Worm (Caenorhabditis elegans) whole organism, late embryonic: ENCODE measurements around the gene col-2.

Source experiments
- C08G9.2 ChIP-seq: sonication (generic microtip); optimal IDR thresholded peaks from 2 replicates; lab custom pipeline; 2016; ENCODE audit warnings: mild to moderate bottlenecking, missing genetic modification characterization, moderate library complexity, missing compliant biosample characterization
- F13H6.1 ChIP-seq: sonication (generic microtip); optimal IDR thresholded peaks from 2 replicates; lab custom pipeline; 2016; ENCODE audit warnings: missing genetic modification characterization, missing compliant biosample characterization
- K02D7.2 ChIP-seq: sonication (generic microtip); optimal IDR thresholded peaks from 2 replicates; lab custom pipeline; 2017; ENCODE audit warnings: mild to moderate bottlenecking, missing genetic modification characterization, missing compliant biosample characterization
- K09A11.1 ChIP-seq: sonication (generic microtip); optimal IDR thresholded peaks from 2 replicates; lab custom pipeline; 2017; ENCODE audit warnings: antibody characterized with exemption, mild to moderate bottlenecking, missing genetic modification characterization, missing compliant biosample characterization; ENCODE audit not compliant: insufficient read depth
- Y22D7AL.16 ChIP-seq: sonication (generic microtip); optimal IDR thresholded peaks from 2 replicates; lab custom pipeline; 2016; ENCODE audit warnings: missing genetic modification characterization, missing compliant biosample characterization
- ahr-1 ChIP-seq: sonication (generic microtip); optimal IDR thresholded peaks from 2 replicates; lab custom pipeline; 2016; ENCODE audit warnings: missing genetic modification characterization, missing compliant biosample characterization
- ama-1 ChIP-seq: fragments of 150-350 bp; optimal IDR thresholded peaks from 2 replicates; lab custom pipeline; 2014
- ceh-14 ChIP-seq: sonication (generic microtip); optimal IDR thresholded peaks from 2 replicates; lab custom pipeline; 2016; ENCODE audit warnings: missing genotype, missing genetic modification characterization, missing compliant biosample characterization
- ceh-18 ChIP-seq: sonication (generic microtip); optimal IDR thresholded peaks from 2 replicates; lab custom pipeline; 2016; ENCODE audit warnings: missing genetic modification characterization, missing compliant biosample characterization
- ceh-19 ChIP-seq: fragments of 200-800 bp; sonication (Bioruptor generic); optimal IDR thresholded peaks from 2 replicates; lab custom pipeline; 2018; ENCODE audit warnings: mild to moderate bottlenecking, missing genetic modification characterization, missing compliant biosample characterization
- ceh-31 ChIP-seq: sonication (generic microtip); optimal IDR thresholded peaks from 2 replicates; lab custom pipeline; 2016; ENCODE audit warnings: missing genetic modification characterization, missing compliant biosample characterization
- ceh-48 ChIP-seq: sonication (generic microtip); optimal IDR thresholded peaks from 2 replicates; lab custom pipeline; 2016; ENCODE audit warnings: missing genetic modification characterization, inconsistent platforms, missing compliant biosample characterization
- che-1 ChIP-seq: sonication (generic microtip); optimal IDR thresholded peaks from 2 replicates; lab custom pipeline; 2016; ENCODE audit warnings: mild to moderate bottlenecking, missing genetic modification characterization, missing compliant biosample characterization
- dve-1 ChIP-seq: sonication (generic microtip); optimal IDR thresholded peaks from 2 replicates; lab custom pipeline; 2017; ENCODE audit warnings: antibody characterized with exemption, mild to moderate bottlenecking, missing genetic modification characterization, missing compliant biosample characterization
- elt-4 ChIP-seq: sonication (generic microtip); optimal IDR thresholded peaks from 2 replicates; lab custom pipeline; 2016; ENCODE audit warnings: missing genetic modification characterization, missing compliant biosample characterization
- eyg-1 ChIP-seq: sonication (generic microtip); optimal IDR thresholded peaks from 2 replicates; lab custom pipeline; 2016; ENCODE audit warnings: missing genotype, missing genetic modification characterization, missing compliant biosample characterization
- fkh-10 ChIP-seq: fragments of 150-350 bp; optimal IDR thresholded peaks from 2 replicates; lab custom pipeline; 2014; ENCODE audit warnings: missing biosample characterization, missing genetic modification reagents, missing genetic modification characterization
- fkh-6 ChIP-seq: sonication (generic microtip); optimal IDR thresholded peaks from 2 replicates; lab custom pipeline; 2016; ENCODE audit warnings: missing genetic modification characterization, missing compliant biosample characterization
- gmeb-2 ChIP-seq: sonication (generic microtip); optimal IDR thresholded peaks from 2 replicates; lab custom pipeline; 2016; ENCODE audit warnings: missing genetic modification characterization, inconsistent platforms, missing compliant biosample characterization
- hlh-13 ChIP-seq: fragments of 200-800 bp; sonication (Bioruptor generic); optimal IDR thresholded peaks from 2 replicates; lab custom pipeline; 2018; ENCODE audit warnings: mild to moderate bottlenecking, missing genetic modification characterization, missing compliant biosample characterization
- hlh-15 ChIP-seq: sonication (generic microtip); optimal IDR thresholded peaks from 2 replicates; lab custom pipeline; 2016; ENCODE audit warnings: missing genetic modification characterization, missing compliant biosample characterization
- hlh-6 ChIP-seq: sonication (generic microtip); optimal IDR thresholded peaks from 2 replicates; lab custom pipeline; 2016; ENCODE audit warnings: missing genotype, missing genetic modification characterization, missing compliant biosample characterization
- hlh-8 ChIP-seq: sonication (generic microtip); optimal IDR thresholded peaks from 2 replicates; lab custom pipeline; 2016; ENCODE audit warnings: missing genotype, missing genetic modification characterization, missing compliant biosample characterization
- lim-6 ChIP-seq: sonication (generic microtip); optimal IDR thresholded peaks from 2 replicates; lab custom pipeline; 2016; ENCODE audit warnings: missing genetic modification characterization, missing compliant biosample characterization
- nhr-11 ChIP-seq: fragments of 150-350 bp; optimal IDR thresholded peaks from 2 replicates; lab custom pipeline; 2014; ENCODE audit warnings: missing biosample characterization, missing genetic modification characterization
- nhr-232 ChIP-seq: sonication (generic microtip); optimal IDR thresholded peaks from 2 replicates; lab custom pipeline; 2016; ENCODE audit warnings: missing genetic modification characterization, missing compliant biosample characterization
- odd-2 ChIP-seq: sonication (generic microtip); optimal IDR thresholded peaks from 2 replicates; lab custom pipeline; 2017; ENCODE audit warnings: antibody characterized with exemption, mild to moderate bottlenecking, missing genetic modification characterization, missing compliant biosample characterization
- pag-3 ChIP-seq: sonication (generic microtip); optimal IDR thresholded peaks from 2 replicates; lab custom pipeline; 2016; ENCODE audit warnings: missing compliant biosample characterization, missing genetic modification characterization, borderline replicate concordance
- pha-2 ChIP-seq: sonication (generic microtip); optimal IDR thresholded peaks from 2 replicates; lab custom pipeline; 2017; ENCODE audit warnings: mild to moderate bottlenecking, missing genetic modification characterization, missing compliant biosample characterization
- pha-4 ChIP-seq: fragments of 150-350 bp; optimal IDR thresholded peaks from 2 replicates; lab custom pipeline; 2018; ENCODE audit warnings: missing biosample characterization, missing genetic modification reagents, missing genetic modification characterization
- pqm-1 ChIP-seq: sonication (generic microtip); optimal IDR thresholded peaks from 2 replicates; lab custom pipeline; 2016; ENCODE audit warnings: missing genetic modification characterization, missing compliant biosample characterization
- pros-1 ChIP-seq: fragments of 150-350 bp; optimal IDR thresholded peaks from 2 replicates; lab custom pipeline; 2014; ENCODE audit warnings: missing biosample characterization, missing genetic modification reagents, missing genetic modification characterization
- ref-2 ChIP-seq: sonication (generic microtip); optimal IDR thresholded peaks from 2 replicates; lab custom pipeline; 2016; ENCODE audit warnings: missing genetic modification characterization, missing compliant biosample characterization
- rnt-1 ChIP-seq: sonication (generic microtip); optimal IDR thresholded peaks from 2 replicates; lab custom pipeline; 2016; ENCODE audit warnings: missing genetic modification characterization, missing compliant biosample characterization
- sdc-2 ChIP-seq: sonication (generic microtip); optimal IDR thresholded peaks from 2 replicates; lab custom pipeline; 2016; ENCODE audit warnings: missing genotype, missing genetic modification characterization, missing compliant biosample characterization
- syd-9 ChIP-seq: sonication (generic microtip); optimal IDR thresholded peaks from 2 replicates; lab custom pipeline; 2016; ENCODE audit warnings: mild to moderate bottlenecking, missing genetic modification characterization, moderate library complexity, missing compliant biosample characterization
- tbx-2 ChIP-seq: sonication (generic microtip); optimal IDR thresholded peaks from 2 replicates; lab custom pipeline; 2016; ENCODE audit warnings: missing genetic modification characterization, missing compliant biosample characterization
- unc-86 ChIP-seq: sonication (generic microtip); optimal IDR thresholded peaks from 2 replicates; lab custom pipeline; 2016; ENCODE audit warnings: missing genetic modification characterization, missing compliant biosample characterization
- zip-5 ChIP-seq: sonication (generic microtip); optimal IDR thresholded peaks from 2 replicates; lab custom pipeline; 2016; ENCODE audit warnings: missing genetic modification characterization, missing compliant biosample characterization
- ztf-16 ChIP-seq: sonication (generic microtip); optimal IDR thresholded peaks from 2 replicates; lab custom pipeline; 2017; ENCODE audit warnings: missing genetic modification characterization, missing compliant biosample characterization

The col-2 gene

ce11 chrIV:10128446-10128845 lies 43.2 kb upstream of the col-2 start:
- no peak for TF ChIP-seq sdc-2
- no peak for TF ChIP-seq che-1 (tag; lab: Kevin White, UChicago)

- no peak for TF ChIP-seq nhr-11 (tag; lab: Kevin White, UChicago)
- no peak for TF ChIP-seq syd-9 (tag; lab: Kevin White, UChicago)
- no peak for TF ChIP-seq hlh-6 (tag; lab: Kevin White, UChicago)
- no peak for TF ChIP-seq ama-1 (lab: Kevin White, UChicago)
- no peak for TF ChIP-seq che-1 (tag; lab: Kevin White, UChicago)
- no peak for TF ChIP-seq hlh-15 (tag; lab: Kevin White, UChicago)
- TF ChIP-seq hlh-8 (tag; lab: Kevin White, UChicago), result no peak
- TF ChIP-seq ahr-1 (tag; lab: Kevin White, UChicago), result no peak
- TF ChIP-seq F13H6.1 (tag; lab: Kevin White, UChicago), result no peak
- TF ChIP-seq ref-2, result no peak
- no peak for TF ChIP-seq hlh-13
- no peak for TF ChIP-seq ceh-19 (GFP tag; lab: Kevin White, UChicago)
These were observed 41.3 kb upstream of the col-2 start, which contains the start of gene ctf-18 for ce11 chrIV:10126544-10126943. Gene ctf-18 (minus strand): TSS chrIV:10126644.

DNA sequence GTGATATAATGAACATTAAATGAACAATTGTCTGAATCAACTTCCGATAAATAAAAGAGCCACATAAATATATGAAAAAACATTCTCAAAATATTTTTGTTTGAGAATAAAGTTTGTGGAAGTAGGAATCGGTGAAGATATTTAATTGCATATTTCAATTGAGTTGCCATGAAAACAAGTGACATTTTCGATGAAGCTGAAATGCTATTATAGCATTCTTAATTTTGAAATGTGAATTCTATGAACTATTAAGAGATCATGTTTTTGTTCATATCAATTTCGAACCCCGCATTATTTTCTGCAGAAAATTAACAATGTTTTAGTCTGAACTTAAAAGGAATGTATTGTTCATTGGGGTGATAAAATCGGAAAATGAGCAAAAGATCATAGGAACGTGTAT lies 37.0 kb upstream of the col-2 start, which contains the start of gene irld-21:
Gene irld-21, minus strand, starts transcription at position 101 of the 400 bp plus-strand sequence.
- TF ChIP-seq Y22D7AL.16 (no peak), pha-2 (tag; lab: Kevin White, UChicago) (no peak), ceh-19 (GFP tag; lab: Kevin White, UChicago) (no peak), hlh-8 (tag; lab: Kevin White, UChicago) (no peak), fkh-10 (no peak), pha-4 (tag; lab: Kevin White, UChicago) (no peak), eyg-1 (tag; lab: Kevin White, UChicago) (no peak), nhr-232 (tag; lab: Kevin White, UChicago) (no peak), tbx-2 (tag; lab: Kevin White, UChicago) (no peak), pqm-1 (tag; lab: Kevin White, UChicago) (no peak), syd-9 (tag; lab: Kevin White, UChicago) (no peak), ceh-14 (no peak), C08G9.2 (tag; lab: Kevin White, UChicago) (no peak), zip-5 (tag; lab: Kevin White, UChicago) (no peak), K09A11.1 (tag; lab: Kevin White, UChicago) (no peak), hlh-15 (tag; lab: Kevin White, UChicago) (no peak), ceh-48 (tag; lab: Kevin White, UChicago) (no peak), elt-4 (tag; lab: Kevin White, UChicago) (no peak), ceh-31 (tag; lab: Kevin White, UChicago) (no peak)
- TF ChIP-seq, all 69 proteins: peak for 0

ce11 chrIV:10116765-10117164 lies 31.5 kb upstream of the col-2 start:
- no peak for TF ChIP-seq pag-3

- no peak for TF ChIP-seq fkh-10
- TF ChIP-seq, all 69 proteins: peak for 0
These were observed 29.9 kb upstream of the col-2 start, which contains the start of gene C04G2.10 for ce11 chrIV:10115142-10115541. Gene C04G2.10 (plus strand): TSS chrIV:10115442.

DNA sequence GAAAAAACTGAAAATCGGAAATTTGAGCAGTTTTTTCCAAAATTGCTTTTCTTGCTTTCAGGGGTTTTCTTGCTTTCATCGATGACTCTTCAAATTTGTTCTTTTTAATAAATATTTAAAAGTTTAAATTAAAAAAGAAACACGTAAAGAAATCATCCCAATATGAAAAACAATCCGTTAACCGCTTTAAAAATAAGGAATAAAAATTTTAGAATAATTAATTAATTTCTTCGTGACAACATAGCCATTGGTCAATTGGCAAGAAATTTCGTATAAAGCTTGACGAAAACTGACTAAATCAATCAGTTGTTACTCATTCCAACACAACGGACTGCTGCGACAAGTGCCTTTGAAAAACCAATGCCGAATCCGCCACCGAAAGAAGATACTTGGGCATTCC lies 27.3 kb upstream of the col-2 start, which contains the start of gene nsph-3.2:
Gene nsph-3.2, plus strand, starts transcription at position 301 of the 400 bp plus-strand sequence.
- TF ChIP-seq che-1 (tag; lab: Kevin White, UChicago), result no peak
- TF ChIP-seq elt-4 (tag; lab: Kevin White, UChicago), result no peak
- TF ChIP-seq dve-1 (tag; lab: Kevin White, UChicago), result no peak
- TF ChIP-seq gmeb-2 (tag; lab: Kevin White, UChicago), result no peak
- TF ChIP-seq ref-2, result no peak
- TF ChIP-seq ahr-1 (tag; lab: Kevin White, UChicago), result no peak
- TF ChIP-seq rnt-1 (tag; lab: Kevin White, UChicago), result no peak
- no peak for TF ChIP-seq K02D7.2 (tag; lab: Kevin White, UChicago)
- no peak for TF ChIP-seq ztf-16 (tag; lab: Kevin White, UChicago)
- TF ChIP-seq hlh-8 (tag; lab: Kevin White, UChicago), result no peak
- TF ChIP-seq fkh-6, result no peak
- TF ChIP-seq Y22D7AL.16, result no peak
- TF ChIP-seq odd-2 (tag; lab: Kevin White, UChicago), result no peak
- no peak for TF ChIP-seq pha-4 (tag; lab: Kevin White, UChicago)
- no peak for TF ChIP-seq pros-1 (tag; lab: Kevin White, UChicago)
- no peak for TF ChIP-seq lim-6 (tag; lab: Kevin White, UChicago)
- no peak for TF ChIP-seq sdc-2
- TF ChIP-seq unc-86 (tag; lab: Kevin White, UChicago), result no peak
- no peak for TF ChIP-seq ceh-18 (tag; lab: Kevin White, UChicago)
- no peak for TF ChIP-seq ceh-48 (tag; lab: Kevin White, UChicago)
- TF ChIP-seq, all 69 proteins: peak for 0
